Worm (Caenorhabditis elegans) whole organism, young adult: Measurements from ENCODE around the gene ZK813.1.

Experiments
- D2030.7 ChIP-seq: fragments of 200-800 bp; sonication (Bioruptor generic); IDR thresholded peaks from 2 replicates; pipeline ENCODE4 v1.3.6; 2022; ENCODE audit warnings: missing genetic modification reagents, missing genetic modification characterization, missing compliant biosample characterization
- F39B2.1 ChIP-seq: fragments of 200-800 bp; sonication (Bioruptor generic); IDR thresholded peaks from 2 replicates; pipeline ENCODE4 v1.3.6; 2022; ENCODE audit warnings: missing genetic modification reagents, missing genetic modification characterization, missing compliant biosample characterization
- F55B11.4 ChIP-seq: sonication (generic microtip); optimal IDR thresholded peaks from 2 replicates; lab custom pipeline; 2016; ENCODE audit warnings: missing compliant biosample characterization, missing genetic modification characterization, borderline replicate concordance; ENCODE audit not compliant: insufficient read depth
- T07F8.4 ChIP-seq: sonication (generic microtip); optimal IDR thresholded peaks from 2 replicates; lab custom pipeline; 2016; ENCODE audit warnings: mild to moderate bottlenecking, missing genetic modification characterization, moderate library complexity, missing compliant biosample characterization
- Y79H2A.3 ChIP-seq: fragments of 200-800 bp; sonication (Bioruptor generic); conservative IDR thresholded peaks from 2 replicates; pipeline ENCODE4 v1.3.6; 2022; ENCODE audit warnings: missing genetic modification reagents, missing genetic modification characterization, missing compliant biosample characterization
- attf-3 ChIP-seq: fragments of 200-800 bp; sonication (Bioruptor generic); conservative IDR thresholded peaks from 2 replicates; pipeline ENCODE4 v1.3.6; 2022; ENCODE audit warnings: missing genetic modification reagents, missing genetic modification characterization, missing compliant biosample characterization
- bed-1 ChIP-seq: fragments of 200-800 bp; sonication (Bioruptor generic); IDR thresholded peaks from 2 replicates; pipeline ENCODE4 v1.3.6; 2022; ENCODE audit warnings: missing genetic modification reagents, missing genetic modification characterization, missing compliant biosample characterization
- ceh-100 ChIP-seq: fragments of 200-800 bp; sonication (Bioruptor generic); IDR thresholded peaks from 2 replicates; pipeline ENCODE4 v1.3.6; 2022; ENCODE audit warnings: missing genetic modification reagents, missing genetic modification characterization, missing compliant biosample characterization
- dox-1 ChIP-seq: fragments of 200-800 bp; sonication (Bioruptor generic); IDR thresholded peaks from 2 replicates; pipeline ENCODE4 v1.3.6; 2022; ENCODE audit warnings: missing genetic modification reagents, missing genetic modification characterization, missing compliant biosample characterization
- dpl-1 ChIP-seq: fragments of 150-350 bp; optimal IDR thresholded peaks from 2 replicates; lab custom pipeline; 2014; ENCODE audit warnings: missing biosample characterization, missing genetic modification reagents, missing genetic modification characterization
- efl-1 ChIP-seq: fragments of 150-350 bp; optimal IDR thresholded peaks from 2 replicates; lab custom pipeline; 2014; ENCODE audit warnings: missing biosample characterization, missing genetic modification reagents, missing genetic modification characterization
- ekl-4 ChIP-seq: fragments of 200-800 bp; sonication (Bioruptor generic); IDR thresholded peaks from 2 replicates; pipeline ENCODE4 v1.3.6; 2022; ENCODE audit warnings: missing genetic modification reagents, missing genetic modification characterization, missing compliant biosample characterization
- ets-4 ChIP-seq: fragments of 200-800 bp; sonication (Bioruptor generic); optimal IDR thresholded peaks from 2 replicates; lab custom pipeline; 2018; ENCODE audit warnings: mild to moderate bottlenecking, missing genetic modification characterization, missing compliant biosample characterization
- fkh-3 ChIP-seq: sonication (generic microtip); optimal IDR thresholded peaks from 2 replicates; lab custom pipeline; 2016; ENCODE audit warnings: mild to moderate bottlenecking, missing genetic modification characterization, missing compliant biosample characterization
- gei-17 ChIP-seq: fragments of 200-800 bp; sonication (Bioruptor generic); optimal IDR thresholded peaks from 2 replicates; lab custom pipeline; 2018; ENCODE audit warnings: mild to moderate bottlenecking, missing genetic modification characterization, missing compliant biosample characterization
- him-1 ChIP-seq: sonication (generic microtip); optimal IDR thresholded peaks from 2 replicates; lab custom pipeline; 2016; ENCODE audit warnings: missing genotype, missing genetic modification reagents, missing genetic modification characterization, missing compliant biosample characterization
- hlh-26 ChIP-seq: fragments of 200-800 bp; sonication (Bioruptor generic); conservative IDR thresholded peaks from 2 replicates; pipeline ENCODE4 v1.3.6; 2022; ENCODE audit warnings: missing genetic modification reagents, missing genetic modification characterization, missing compliant biosample characterization
- hmg-20 ChIP-seq: fragments of 200-800 bp; sonication (Bioruptor generic); IDR thresholded peaks from 2 replicates; pipeline ENCODE4 v1.3.6; 2022; ENCODE audit warnings: missing genetic modification reagents, missing genetic modification characterization, missing compliant biosample characterization
- lag-1 ChIP-seq: fragments of 200-800 bp; sonication (Bioruptor generic); IDR thresholded peaks from 2 replicates; pipeline ENCODE4 v1.3.6; 2022; ENCODE audit warnings: missing genetic modification reagents, missing genetic modification characterization, missing compliant biosample characterization
- let-526 ChIP-seq: fragments of 200-800 bp; sonication (Bioruptor generic); IDR thresholded peaks from 2 replicates; pipeline ENCODE4 v1.3.6; 2022; ENCODE audit warnings: missing genetic modification reagents, missing genetic modification characterization, missing compliant biosample characterization
- lin-54 ChIP-seq: fragments of 200-800 bp; sonication (Bioruptor generic); optimal IDR thresholded peaks from 2 replicates; lab custom pipeline; 2018; ENCODE audit warnings: mild to moderate bottlenecking, missing genetic modification characterization, missing compliant biosample characterization
- madf-3 ChIP-seq: fragments of 200-800 bp; sonication (Bioruptor generic); IDR thresholded peaks from 2 replicates; pipeline ENCODE4 v1.3.6; 2022; ENCODE audit warnings: missing genetic modification reagents, missing genetic modification characterization, missing compliant biosample characterization
- mel-28 ChIP-seq: sonication (generic microtip); optimal IDR thresholded peaks from 2 replicates; lab custom pipeline; 2016; ENCODE audit warnings: borderline replicate concordance, mild to moderate bottlenecking, missing genetic modification characterization, missing compliant biosample characterization
- mxl-1 ChIP-seq: sonication (generic microtip); optimal IDR thresholded peaks from 2 replicates; lab custom pipeline; 2016; ENCODE audit warnings: missing genetic modification characterization, missing compliant biosample characterization
- nfya-1 ChIP-seq: sonication (generic microtip); optimal IDR thresholded peaks from 2 replicates; lab custom pipeline; 2017; ENCODE audit warnings: antibody characterized with exemption, missing compliant biosample characterization, missing genetic modification characterization, borderline replicate concordance; ENCODE audit not compliant: insufficient read depth
- nfyb-1 ChIP-seq: fragments of 200-800 bp; sonication (Bioruptor generic); IDR thresholded peaks from 2 replicates; pipeline ENCODE4 v1.3.6; 2022; ENCODE audit warnings: missing genetic modification reagents, missing genetic modification characterization, missing compliant biosample characterization
- nhr-80 ChIP-seq: sonication (generic microtip); optimal IDR thresholded peaks from 2 replicates; lab custom pipeline; 2016; ENCODE audit warnings: missing genetic modification characterization, missing compliant biosample characterization
- pha-4 ChIP-seq: fragments of 150-350 bp; sonication (generic microtip); optimal IDR thresholded peaks from 2 replicates; lab custom pipeline; 2014; ENCODE audit warnings: missing biosample characterization, missing genetic modification reagents, missing genetic modification characterization
- repo-1 ChIP-seq: sonication (generic microtip); optimal IDR thresholded peaks from 2 replicates; lab custom pipeline; 2017; ENCODE audit warnings: mild to moderate bottlenecking, missing genetic modification characterization, missing compliant biosample characterization
- sea-2 ChIP-seq: fragments of 200-800 bp; sonication (Bioruptor generic); IDR thresholded peaks from 2 replicates; pipeline ENCODE4 v1.3.6; 2022; ENCODE audit warnings: missing genetic modification characterization, missing compliant biosample characterization
- snpc-3.4 ChIP-seq: sonication (generic microtip); optimal IDR thresholded peaks from 2 replicates; lab custom pipeline; 2017; ENCODE audit warnings: missing genetic modification characterization, mild to moderate bottlenecking, missing compliant biosample characterization, antibody characterized with exemption, moderate library complexity, missing genotype, missing genetic modification reagents
- unc-62 ChIP-seq: fragments of 150-350 bp; optimal IDR thresholded peaks from 2 replicates; lab custom pipeline; 2014; ENCODE audit warnings: missing biosample characterization, missing genetic modification reagents, missing genetic modification characterization
- zfh-2 ChIP-seq: fragments of 200-800 bp; sonication (Bioruptor generic); conservative IDR thresholded peaks from 2 replicates; pipeline ENCODE4 v1.3.6; 2022; ENCODE audit warnings: missing genetic modification reagents, missing genetic modification characterization, missing compliant biosample characterization
- ztf-18 ChIP-seq: sonication (generic microtip); optimal IDR thresholded peaks from 2 replicates; lab custom pipeline; 2016; ENCODE audit warnings: missing genotype, mild to moderate bottlenecking, missing genetic modification characterization, missing compliant biosample characterization
- ztf-22 ChIP-seq: fragments of 200-800 bp; sonication (Bioruptor generic); optimal IDR thresholded peaks from 2 replicates; lab custom pipeline; 2018; ENCODE audit warnings: mild to moderate bottlenecking, missing genetic modification characterization, moderate library complexity, missing compliant biosample characterization
- ztf-3 ChIP-seq: fragments of 200-800 bp; sonication (Bioruptor generic); optimal IDR thresholded peaks from 2 replicates; lab custom pipeline; 2018; ENCODE audit warnings: mild to moderate bottlenecking, missing genetic modification characterization, missing compliant biosample characterization
- ztf-6 ChIP-seq: fragments of 200-800 bp; sonication (Bioruptor generic); IDR thresholded peaks from 2 replicates; pipeline ENCODE4 v1.3.6; 2022; ENCODE audit warnings: missing genetic modification reagents, missing genetic modification characterization, missing compliant biosample characterization

Gene ZK813.1

ce11 chrX:3488993-3489392, 42.9 kb downstream of the ZK813.1 start, which contains the start of gene C12D12.3:
TSS of gene C12D12.3 (plus strand) at chrX:3489293.
- TF ChIP-seq lin-54 (GFP tag; lab: Kevin White, UChicago) (no peak), gei-17 (no peak), him-1 (tag; lab: Kevin White, UChicago) (no peak), Y79H2A.3 (GFP tag; lab: Robert Waterston, UW) (no peak), lag-1 (no peak), ztf-6 (GFP tag; lab: Robert Waterston, UW) (no peak), efl-1 (GFP tag; lab: Kevin White, UChicago) (no peak), ekl-4 (no peak), ztf-22 (GFP tag; lab: Kevin White, UChicago) (no peak), ztf-3 (GFP tag; lab: Kevin White, UChicago) (no peak), attf-3 (GFP tag; lab: Robert Waterston, UW) (no peak), let-526 (GFP tag; lab: Robert Waterston, UW) (no peak)

ce11 chrX:3492431-3492830, 46.3 kb downstream of the ZK813.1 start:
- TF ChIP-seq nfya-1 (tag; lab: Kevin White, UChicago) (no peak), ztf-22 (GFP tag; lab: Kevin White, UChicago) (no peak), madf-3 (GFP tag; lab: Robert Waterston, UW) (no peak), unc-62 (GFP tag; lab: Kevin White, UChicago) (no peak), mel-28 (tag; lab: Kevin White, UChicago) (no peak), nhr-80 (no peak), hlh-26 (GFP tag; lab: Robert Waterston, UW) (no peak), ztf-6 (GFP tag; lab: Robert Waterston, UW) (no peak), bed-1 (GFP tag; lab: Robert Waterston, UW) (no peak), sea-2 (GFP tag; lab: Robert Waterston, UW) (no peak), mxl-1 (no peak), hmg-20 (GFP tag; lab: Robert Waterston, UW) (no peak), fkh-3 (tag; lab: Kevin White, UChicago) (no peak), ets-4 (GFP tag; lab: Kevin White, UChicago) (no peak), ztf-18 (tag; lab: Kevin White, UChicago) (no peak)

ce11 chrX:3494634-3495033, 48.5 kb downstream of the ZK813.1 start:
- TF ChIP-seq ztf-22 (GFP tag; lab: Kevin White, UChicago) (no peak), ceh-100 (GFP tag; lab: Robert Waterston, UW) (no peak), snpc-3.4 (no peak), pha-4 (tag; lab: Kevin White, UChicago) (no peak), D2030.7 (no peak), T07F8.4 (tag; lab: Kevin White, UChicago) (no peak), madf-3 (GFP tag; lab: Robert Waterston, UW) (no peak), F55B11.4 (tag; lab: Kevin White, UChicago) (no peak), F39B2.1 (GFP tag; lab: Robert Waterston, UW) (no peak), mel-28 (tag; lab: Kevin White, UChicago) (no peak), dox-1 (GFP tag; lab: Robert Waterston, UW) (no peak), zfh-2 (no peak), repo-1 (tag; lab: Kevin White, UChicago) (no peak), lin-54 (GFP tag; lab: Kevin White, UChicago) (no peak), attf-3 (GFP tag; lab: Robert Waterston, UW) (no peak), ztf-18 (tag; lab: Kevin White, UChicago) (no peak), dpl-1 (GFP tag; lab: Kevin White, UChicago) (no peak), nfyb-1 (no peak), gei-17 (no peak)
